Fruit fly (Drosophila melanogaster) whole organism, adult: ENCODE data around the gene beat-Ic.

Source experiments
- CG12768 ChIP-seq: fragments of 200-800 bp; sonication (Bioruptor generic); optimal IDR thresholded peaks from 2 replicates; lab custom pipeline; 2017; ENCODE audit warnings: missing biosample characterization, missing genetic modification characterization, mild to moderate bottlenecking, moderate library complexity, missing genetic modification reagents
- ovo ChIP-seq: fragments of 200-800 bp; sonication (Bioruptor generic); optimal IDR thresholded peaks from 2 replicates; lab custom pipeline; 2016; ENCODE audit warnings: missing biosample characterization, missing genetic modification characterization

- no peak for TF ChIP-seq CG12768 (GFP tag; lab: Kevin White, UChicago)
- no peak for TF ChIP-seq ovo
Observed at dm6 chr2L:16042385-16043071, 42.4 kb downstream of the beat-Ic start.
